Worm (Caenorhabditis elegans): ENCODE data around the gene ZK673.1.

DNA sequence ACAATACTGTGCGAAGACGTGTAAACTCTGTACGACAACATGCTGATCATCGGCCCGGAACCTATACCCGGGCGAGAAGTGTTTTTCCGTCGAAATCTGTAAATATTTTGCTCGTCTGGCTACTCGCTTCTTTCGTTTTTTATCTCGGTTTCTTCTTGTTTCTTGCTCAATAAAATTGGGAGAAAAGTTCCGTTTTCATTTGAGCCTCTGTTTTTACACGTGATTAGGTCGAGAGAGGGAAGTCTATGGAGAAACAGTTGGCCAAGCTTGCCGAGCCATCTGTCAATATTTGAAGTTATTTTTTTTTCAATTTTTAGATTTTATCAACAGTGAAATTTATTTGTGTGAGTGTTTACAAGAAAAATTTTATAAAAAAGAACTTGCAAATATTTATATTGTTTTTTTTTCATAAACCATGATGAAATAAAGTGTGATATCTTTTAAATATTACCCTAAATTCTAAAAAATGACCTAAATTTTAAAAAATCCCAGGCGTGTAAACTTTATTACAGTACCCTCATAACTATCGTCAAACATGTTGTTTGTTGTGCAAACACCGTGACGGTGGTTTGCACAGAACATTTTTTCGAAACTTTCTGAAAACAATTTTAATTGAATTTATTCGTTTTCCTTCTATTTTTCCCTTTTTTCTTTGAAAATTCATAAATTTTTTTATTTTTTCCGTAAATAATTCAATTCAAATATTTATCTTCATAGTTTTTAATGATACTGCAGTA is 2.2 kb downstream of the ZK673.1 start:
- TF ChIP-seq him-1 (tag; optimal IDR thresholded peaks at IDR 0.05), result no peak
- TF ChIP-seq W03F9.2 (tag; optimal IDR thresholded peaks at IDR 0.05), result no peak

Data from whole organism, L4/young adult.